Fruit fly (Drosophila melanogaster) whole organism, prepupa: ENCODE results near the gene Amnionless.

Experiments used
- Blimp-1 ChIP-seq: fragments of 200-800 bp; sonication (Bioruptor generic); optimal IDR thresholded peaks from 3 replicates; lab custom pipeline; 2017; ENCODE audit warnings: missing biosample characterization, missing genetic modification characterization, mild to moderate bottlenecking, moderate library complexity, missing genetic modification reagents
- CG10631 ChIP-seq: fragments of 200-800 bp; sonication (Bioruptor generic); optimal IDR thresholded peaks from 2 replicates; lab custom pipeline; 2016; ENCODE audit warnings: missing biosample characterization, missing genetic modification characterization
- CG11902 ChIP-seq: fragments of 200-800 bp; sonication (Bioruptor generic); optimal IDR thresholded peaks from 3 replicates; lab custom pipeline; 2016; ENCODE audit warnings: missing biosample characterization, missing genetic modification characterization
- CG1621 ChIP-seq: fragments of 200-800 bp; sonication (Bioruptor generic); optimal IDR thresholded peaks from 3 replicates; lab custom pipeline; 2018; ENCODE audit warnings: missing biosample characterization, mild to moderate bottlenecking, missing genetic modification characterization
- CG16779 ChIP-seq: fragments of 200-800 bp; sonication (Bioruptor generic); optimal IDR thresholded peaks from 3 replicates; lab custom pipeline; 2017; ENCODE audit warnings: missing biosample characterization, mild to moderate bottlenecking, missing genetic modification characterization
- CG3032 ChIP-seq: fragments of 200-800 bp; optimal IDR thresholded peaks from 2 replicates; lab custom pipeline; 2019; ENCODE audit warnings: missing biosample characterization, mild to moderate bottlenecking, missing genetic modification characterization, moderate library complexity
- CG31627 ChIP-seq: fragments of 200-800 bp; sonication (Bioruptor generic); optimal IDR thresholded peaks from 3 replicates; lab custom pipeline; 2016; ENCODE audit warnings: missing biosample characterization, missing genetic modification characterization
- CG32006 ChIP-seq: fragments of 200-800 bp; sonication (Bioruptor generic); optimal IDR thresholded peaks from 3 replicates; lab custom pipeline; 2017; ENCODE audit warnings: missing biosample characterization, mild to moderate bottlenecking, missing genetic modification characterization
- CG34406 ChIP-seq: fragments of 200-800 bp; sonication (Bioruptor generic); optimal IDR thresholded peaks from 3 replicates; lab custom pipeline; 2016; ENCODE audit warnings: missing biosample characterization, missing genetic modification characterization
- CG3919 ChIP-seq: fragments of 200-800 bp; sonication (Bioruptor generic); optimal IDR thresholded peaks from 3 replicates; lab custom pipeline; 2016; ENCODE audit warnings: missing biosample characterization, missing genetic modification characterization
- CG6792 ChIP-seq: fragments of 200-800 bp; sonication (Bioruptor generic); optimal IDR thresholded peaks from 3 replicates; lab custom pipeline; 2016; ENCODE audit warnings: missing biosample characterization, missing genetic modification characterization
- CG7368 ChIP-seq: fragments of 200-800 bp; sonication (Bioruptor generic); optimal IDR thresholded peaks from 3 replicates; lab custom pipeline; 2016; ENCODE audit warnings: missing biosample characterization, missing genetic modification characterization
- CG8119 ChIP-seq: fragments of 200-800 bp; sonication (Bioruptor generic); IDR thresholded peaks from 3 replicates; pipeline ENCODE4 v1.3.6; 2022; ENCODE audit warnings: missing biosample characterization, missing genetic modification characterization
- CG8319 ChIP-seq: fragments of 200-800 bp; sonication (Bioruptor generic); optimal IDR thresholded peaks from 3 replicates; lab custom pipeline; 2016; ENCODE audit warnings: missing biosample characterization, missing genetic modification characterization
- CG8632 ChIP-seq: fragments of 200-800 bp; sonication (Bioruptor generic); optimal IDR thresholded peaks from 3 replicates; lab custom pipeline; 2016; ENCODE audit warnings: missing biosample characterization, missing genetic modification characterization
- Eip75B ChIP-seq: fragments of 200-800 bp; sonication (Bioruptor generic); optimal IDR thresholded peaks from 3 replicates; lab custom pipeline; 2016; ENCODE audit warnings: missing biosample characterization, missing genetic modification characterization
- Eip93F ChIP-seq: fragments of 200-800 bp; sonication (Bioruptor generic); optimal IDR thresholded peaks from 2 replicates; lab custom pipeline; 2016; ENCODE audit warnings: missing biosample characterization, mild to moderate bottlenecking, missing genetic modification characterization
- Gug ChIP-seq: fragments of 200-800 bp; sonication (Bioruptor generic); IDR thresholded peaks from 2 replicates; pipeline ENCODE4 v1.3.6; 2022; ENCODE audit warnings: missing biosample characterization, missing genetic modification characterization
- Hr38 ChIP-seq: sonication (Bioruptor generic); optimal IDR thresholded peaks from 2 replicates; lab custom pipeline; 2016; ENCODE audit warnings: missing biosample characterization, missing genetic modification characterization
- Hr39 ChIP-seq: fragments of 200-800 bp; sonication (Bioruptor generic); optimal IDR thresholded peaks from 2 replicates; lab custom pipeline; 2016; ENCODE audit warnings: missing biosample characterization, missing genetic modification characterization
- Hr4 ChIP-seq: fragments of 200-800 bp; sonication (Bioruptor generic); optimal IDR thresholded peaks from 3 replicates; lab custom pipeline; 2016; ENCODE audit warnings: missing biosample characterization, missing genetic modification characterization
- Met ChIP-seq: fragments of 200-800 bp; sonication (Bioruptor generic); optimal IDR thresholded peaks from 3 replicates; lab custom pipeline; 2016; ENCODE audit warnings: missing biosample characterization, missing genetic modification characterization
- Smox ChIP-seq: fragments of 200-800 bp; sonication (Bioruptor generic); optimal IDR thresholded peaks from 3 replicates; lab custom pipeline; 2016; ENCODE audit warnings: missing biosample characterization, missing genetic modification characterization
- Sox102F ChIP-seq: fragments of 200-800 bp; sonication (Bioruptor generic); optimal IDR thresholded peaks from 2 replicates; lab custom pipeline; 2016; ENCODE audit warnings: missing biosample characterization, mild to moderate bottlenecking, missing genetic modification characterization
- Sox14 ChIP-seq: fragments of 200-800 bp; sonication (Bioruptor generic); optimal IDR thresholded peaks from 3 replicates; lab custom pipeline; 2016; ENCODE audit warnings: missing biosample characterization, missing genetic modification characterization
- Sox15 ChIP-seq: fragments of 200-800 bp; sonication (Bioruptor generic); optimal IDR thresholded peaks from 3 replicates; lab custom pipeline; 2016; ENCODE audit warnings: missing biosample characterization, missing genetic modification characterization
- achi ChIP-seq: fragments of 200-800 bp; sonication (Bioruptor generic); optimal IDR thresholded peaks from 3 replicates; lab custom pipeline; 2016; ENCODE audit warnings: missing biosample characterization, missing genetic modification characterization
- acj6 ChIP-seq: fragments of 200-800 bp; sonication (Bioruptor generic); optimal IDR thresholded peaks from 3 replicates; lab custom pipeline; 2016; ENCODE audit warnings: missing biosample characterization, missing genetic modification characterization
- cyc ChIP-seq: fragments of 200-800 bp; sonication (Bioruptor generic); optimal IDR thresholded peaks from 3 replicates; lab custom pipeline; 2016; ENCODE audit warnings: missing biosample characterization, missing genetic modification characterization
- eg ChIP-seq: fragments of 200-800 bp; sonication (Bioruptor generic); IDR thresholded peaks from 3 replicates; pipeline ENCODE4 v1.3.6; 2022; ENCODE audit warnings: missing biosample characterization, missing genetic modification characterization
- fd59A ChIP-seq: fragments of 200-800 bp; sonication (Bioruptor generic); optimal IDR thresholded peaks from 2 replicates; lab custom pipeline; 2017; ENCODE audit warnings: missing biosample characterization, mild to moderate bottlenecking, missing genetic modification characterization, missing genetic modification reagents
- fd85E ChIP-seq: fragments of 200-800 bp; sonication (Bioruptor generic); optimal IDR thresholded peaks from 3 replicates; lab custom pipeline; 2016; ENCODE audit warnings: missing biosample characterization, missing genetic modification characterization
- fkh ChIP-seq: fragments of 200-800 bp; sonication (Bioruptor generic); optimal IDR thresholded peaks from 3 replicates; lab custom pipeline; 2017; ENCODE audit warnings: missing biosample characterization, mild to moderate bottlenecking, missing genetic modification characterization, moderate library complexity
- pdm3 ChIP-seq: fragments of 200-800 bp; sonication (Bioruptor generic); optimal IDR thresholded peaks from 3 replicates; lab custom pipeline; 2016; ENCODE audit warnings: missing biosample characterization, missing genetic modification characterization
- salr ChIP-seq, 2 experiments: fragments of 200-800 bp; sonication (Bioruptor generic); optimal IDR thresholded peaks; 3 replicates each; lab custom pipeline; 2016 to 2018; ENCODE audit warnings: missing biosample characterization in 2 of 2, missing genetic modification characterization in 2 of 2, mild to moderate bottlenecking in 1 of 2
- spab ChIP-seq: fragments of 200-800 bp; sonication (Bioruptor generic); optimal IDR thresholded peaks from 2 replicates; lab custom pipeline; 2017; ENCODE audit warnings: missing biosample characterization, mild to moderate bottlenecking, missing genetic modification characterization, missing genetic modification reagents
- ss ChIP-seq, 2 experiments: fragments of 200-800 bp; sonication (Bioruptor generic); optimal IDR thresholded peaks; 2 replicates in 1 of 2; 3 replicates in 1 of 2; lab custom pipeline; 2017 to 2018; ENCODE audit warnings: mild to moderate bottlenecking in 2 of 2, missing biosample characterization in 2 of 2, missing genetic modification characterization in 2 of 2, moderate library complexity in 1 of 2
- topi ChIP-seq: fragments of 200-800 bp; sonication (Bioruptor generic); optimal IDR thresholded peaks from 3 replicates; lab custom pipeline; 2016; ENCODE audit warnings: missing biosample characterization, missing genetic modification characterization

Gene Amnionless

DNA sequence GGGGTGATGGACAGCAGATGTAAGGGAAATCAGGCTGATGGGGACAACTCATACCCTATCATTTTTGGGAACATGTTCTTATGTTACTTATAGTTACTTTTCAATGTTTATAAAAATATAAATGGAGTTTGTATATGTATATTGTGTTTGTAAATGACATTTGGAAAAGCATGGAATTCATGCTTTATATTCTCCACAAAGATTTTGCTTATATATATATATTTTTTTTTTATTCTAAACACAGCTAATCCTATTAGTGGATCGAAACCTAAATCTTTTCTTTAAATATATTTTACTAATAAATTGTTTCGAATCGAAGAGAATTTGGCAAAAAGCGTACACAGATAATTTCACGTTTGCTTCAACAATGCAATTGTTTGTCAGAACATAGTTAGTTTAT, at the start of gene Amnionless:
Gene Amnionless, minus strand, starts transcription at position 101 of the 400 bp plus-strand sequence.
- TF ChIP-seq fd85E (GFP tag; lab: Kevin White, UChicago) (no peak), pdm3 (GFP tag; lab: Kevin White, UChicago) (no peak), Hr38 (no peak)

DNA sequence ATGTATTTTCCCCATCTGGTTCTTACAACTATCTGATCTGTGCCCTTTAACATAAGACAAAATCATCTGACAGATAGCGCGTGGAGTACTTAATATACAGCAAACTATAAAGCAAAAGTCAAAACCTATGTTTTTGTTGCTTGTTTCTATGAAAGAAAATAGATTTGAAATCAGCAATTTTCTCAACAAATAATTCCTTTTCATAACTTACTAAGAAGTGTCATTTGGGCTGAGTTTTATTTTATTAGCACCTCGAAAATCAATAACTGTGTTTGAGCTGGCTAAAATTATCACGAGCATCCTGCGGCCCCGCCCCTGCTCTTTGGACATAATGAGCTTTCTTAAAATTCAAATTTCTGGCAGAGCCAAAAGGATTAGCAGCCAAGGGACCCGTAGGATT, 43.3 kb upstream of the Amnionless start, which contains the start of gene CG31921:
Gene CG31921, minus strand, starts transcription at position 101 of the 400 bp plus-strand sequence.
- TF ChIP-seq salr (GFP tag; optimal IDR thresholded peaks at IDR 0.05; lab: Kevin White, UChicago) (no peak), Sox15 (no peak), CG11902 (GFP tag; lab: Kevin White, UChicago) (no peak), CG8632 (GFP tag; lab: Kevin White, UChicago) (no peak), Eip75B (GFP tag; lab: Kevin White, UChicago) (no peak), eg (GFP tag; lab: Robert Waterston, UW) (no peak), CG6792 (GFP tag; lab: Kevin White, UChicago) (no peak), spab (GFP tag; lab: Kevin White, UChicago) (no peak), Sox14 (GFP tag; lab: Kevin White, UChicago) (no peak), topi (no peak), Blimp-1 (GFP tag; lab: Kevin White, UChicago) (no peak), CG3032 (tag; lab: Kevin White, UChicago) (no peak), Eip93F (GFP tag; lab: Kevin White, UChicago) (no peak), Hr38 (no peak), CG34406 (GFP tag; lab: Kevin White, UChicago) (no peak), CG3919 (no peak), acj6 (GFP tag; lab: Kevin White, UChicago) (no peak), Sox102F (no peak), CG10631 (no peak)

DNA sequence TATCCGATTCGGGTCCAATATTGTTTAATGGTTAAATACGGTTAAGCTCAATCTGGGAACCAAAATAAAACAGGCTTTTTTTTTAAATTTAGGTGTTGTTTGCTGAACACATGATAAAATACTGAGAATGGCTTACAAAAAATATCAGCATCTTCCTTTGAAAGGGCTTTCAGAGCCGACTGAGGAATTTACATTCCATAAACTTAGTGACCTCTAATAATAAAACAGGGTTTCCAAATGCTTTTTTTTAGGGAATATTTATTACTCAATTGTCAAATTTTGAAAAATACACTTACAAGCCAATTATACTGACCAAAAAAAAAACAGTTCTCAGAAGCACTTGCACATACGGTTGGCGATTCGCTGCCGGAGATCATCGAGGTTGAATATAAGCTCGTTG, 40.7 kb upstream of the Amnionless start, which contains the start of gene CG43755:
Gene CG43755, minus strand, starts transcription at position 101 of the 400 bp plus-strand sequence.
- TF ChIP-seq Smox (GFP tag; lab: Kevin White, UChicago), result no peak
- TF ChIP-seq CG8119 (GFP tag; lab: Robert Waterston, UW), result no peak
- no peak for TF ChIP-seq CG10631
- no peak for TF ChIP-seq Met (GFP tag; lab: Kevin White, UChicago)
- no peak for TF ChIP-seq Sox15
- TF ChIP-seq CG7368 (GFP tag; lab: Kevin White, UChicago), result no peak
- no peak for TF ChIP-seq ss (GFP tag; optimal IDR thresholded peaks at IDR 0.05; lab: Kevin White, UChicago)
- TF ChIP-seq achi (GFP tag; lab: Kevin White, UChicago), result no peak
- no peak for TF ChIP-seq CG8319 (GFP tag; lab: Kevin White, UChicago)
- TF ChIP-seq CG1621, result no peak
- no peak for TF ChIP-seq CG34406 (GFP tag; lab: Kevin White, UChicago)
- no peak for TF ChIP-seq CG16779
- no peak for TF ChIP-seq CG32006
- TF ChIP-seq CG8632 (GFP tag; lab: Kevin White, UChicago), result no peak
- TF ChIP-seq Hr4, result no peak
- no peak for TF ChIP-seq Gug (GFP tag; lab: Robert Waterston, UW)
- no peak for TF ChIP-seq fd59A
- TF ChIP-seq CG31627 (GFP tag; lab: Kevin White, UChicago), result no peak
- no peak for TF ChIP-seq Hr39 (GFP tag; lab: Kevin White, UChicago)

DNA sequence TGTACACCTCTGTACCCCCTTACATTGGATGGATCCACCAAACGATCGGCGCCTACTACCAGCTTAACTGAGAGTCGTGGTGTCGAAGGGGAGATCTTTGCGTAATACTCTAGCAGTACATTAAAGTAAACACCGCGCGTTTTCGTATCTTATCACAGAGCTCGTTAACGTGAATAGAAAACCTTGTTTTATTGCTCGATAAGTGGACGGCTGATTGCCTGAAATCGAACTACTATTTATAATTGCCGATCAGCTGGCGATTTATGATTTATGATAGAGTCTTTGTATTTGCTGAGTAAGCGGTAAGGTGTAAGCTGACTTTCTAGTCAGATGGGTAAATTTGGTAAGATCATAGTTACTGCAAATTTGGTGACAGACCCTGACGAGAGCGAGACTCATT, 34.0 kb upstream of the Amnionless start:
- TF ChIP-seq Sox14 (GFP tag; lab: Kevin White, UChicago), result no peak
- no peak for TF ChIP-seq fkh (GFP tag; lab: Kevin White, UChicago)
- no peak for TF ChIP-seq Blimp-1 (GFP tag; lab: Kevin White, UChicago)
- no peak for TF ChIP-seq cyc
- no peak for TF ChIP-seq eg (GFP tag; lab: Robert Waterston, UW)
- TF ChIP-seq CG1621, result no peak
- no peak for TF ChIP-seq CG31627 (GFP tag; lab: Kevin White, UChicago)
